Fruit fly (Drosophila melanogaster) whole organism, embryonic: ENCODE measurements around the gene Ets98B.

Experiments used
- Antp ChIP-seq: fragments of 200-800 bp; sonication (Bioruptor generic); optimal IDR thresholded peaks from 3 replicates; lab custom pipeline; 2016; ENCODE audit warnings: missing biosample characterization, missing genetic modification characterization
- Atf-2 ChIP-seq: fragments of 200-800 bp; sonication (Bioruptor generic); optimal IDR thresholded peaks from 2 replicates; lab custom pipeline; 2016; ENCODE audit warnings: missing biosample characterization, missing genetic modification characterization
- Blimp-1 ChIP-seq: fragments of 200-800 bp; sonication (Bioruptor generic); optimal IDR thresholded peaks from 3 replicates; lab custom pipeline; 2018; ENCODE audit warnings: missing biosample characterization, missing genetic modification characterization, mild to moderate bottlenecking, moderate library complexity, missing genetic modification reagents
- BtbVII ChIP-seq: fragments of 200-800 bp; sonication (Bioruptor generic); optimal IDR thresholded peaks from 3 replicates; lab custom pipeline; 2017; ENCODE audit warnings: missing biosample characterization, mild to moderate bottlenecking, missing genetic modification characterization
- CG13123 ChIP-seq: fragments of 200-800 bp; sonication (Bioruptor generic); optimal IDR thresholded peaks from 2 replicates; lab custom pipeline; 2016; ENCODE audit warnings: missing biosample characterization, missing genetic modification characterization
- CG13287 ChIP-seq: fragments of 200-800 bp; sonication (Bioruptor generic); IDR thresholded peaks from 2 replicates; pipeline ENCODE4 v1.3.6; 2022; ENCODE audit warnings: missing biosample characterization, missing genetic modification characterization; ENCODE audit not compliant: partially characterized antibody
- CG13775 ChIP-seq: fragments of 200-800 bp; sonication (Bioruptor generic); optimal IDR thresholded peaks from 3 replicates; lab custom pipeline; 2017; ENCODE audit warnings: missing biosample characterization, mild to moderate bottlenecking, missing genetic modification characterization
- CG14014 ChIP-seq: fragments of 200-800 bp; sonication (Bioruptor generic); IDR thresholded peaks from 2 replicates; pipeline ENCODE4 v1.3.6; 2022; ENCODE audit warnings: missing biosample characterization, missing genetic modification characterization
- CG1602 ChIP-seq: fragments of 200-800 bp; sonication (Bioruptor generic); optimal IDR thresholded peaks from 3 replicates; lab custom pipeline; 2016; ENCODE audit warnings: missing biosample characterization, missing genetic modification characterization
- CG17612 ChIP-seq: fragments of 200-800 bp; sonication (Bioruptor generic); IDR thresholded peaks from 2 replicates; pipeline ENCODE4 v1.3.6; 2022; ENCODE audit warnings: missing biosample characterization, missing genetic modification characterization
- CG2129 ChIP-seq: fragments of 200-800 bp; sonication (Bioruptor generic); IDR thresholded peaks from 2 replicates; pipeline ENCODE4 v1.3.6; 2022; ENCODE audit warnings: missing biosample characterization, missing genetic modification characterization; ENCODE audit not compliant: partially characterized antibody
- CG2678 ChIP-seq: fragments of 200-800 bp; sonication (Bioruptor generic); optimal IDR thresholded peaks from 3 replicates; lab custom pipeline; 2019; ENCODE audit warnings: missing biosample characterization, mild to moderate bottlenecking, missing genetic modification characterization, moderate library complexity
- CG30020 ChIP-seq: fragments of 200-800 bp; optimal IDR thresholded peaks from 2 replicates; lab custom pipeline; 2019; ENCODE audit warnings: missing biosample characterization, mild to moderate bottlenecking, missing genetic modification characterization, moderate library complexity
- CG30403 ChIP-seq: fragments of 200-800 bp; sonication (Bioruptor generic); optimal IDR thresholded peaks from 3 replicates; lab custom pipeline; 2016; ENCODE audit warnings: missing biosample characterization, missing genetic modification characterization
- CG4404 ChIP-seq: fragments of 200-800 bp; sonication (Bioruptor generic); IDR thresholded peaks from 2 replicates; pipeline ENCODE4 v1.3.6; 2022; ENCODE audit warnings: missing biosample characterization, missing genetic modification characterization
- CG4820 ChIP-seq: fragments of 200-800 bp; sonication (Bioruptor generic); optimal IDR thresholded peaks from 3 replicates; lab custom pipeline; 2016; ENCODE audit warnings: missing biosample characterization, missing genetic modification characterization
- CG6175 ChIP-seq: fragments of 200-800 bp; sonication (Bioruptor generic); IDR thresholded peaks from 3 replicates; pipeline ENCODE4 v1.3.6; 2022; ENCODE audit warnings: missing biosample characterization, missing genetic modification characterization
- CG7357 ChIP-seq: fragments of 200-800 bp; sonication (Bioruptor generic); IDR thresholded peaks from 3 replicates; pipeline ENCODE4 v1.3.6; 2022; ENCODE audit warnings: missing biosample characterization, missing genetic modification characterization
- CG7745 ChIP-seq: fragments of 200-800 bp; sonication (Bioruptor generic); optimal IDR thresholded peaks from 2 replicates; lab custom pipeline; 2018; ENCODE audit warnings: missing biosample characterization, mild to moderate bottlenecking, missing genetic modification characterization, moderate library complexity
- CG7786 ChIP-seq: fragments of 200-800 bp; sonication (Bioruptor generic); optimal IDR thresholded peaks from 2 replicates; lab custom pipeline; 2016; ENCODE audit warnings: missing biosample characterization, missing genetic modification characterization
- CG8359 ChIP-seq: fragments of 200-800 bp; sonication (Bioruptor generic); optimal IDR thresholded peaks from 2 replicates; lab custom pipeline; 2017; ENCODE audit warnings: missing biosample characterization, mild to moderate bottlenecking, missing genetic modification characterization, borderline replicate concordance
- CG8944 ChIP-seq: fragments of 200-800 bp; sonication (Bioruptor generic); optimal IDR thresholded peaks from 3 replicates; lab custom pipeline; 2016; ENCODE audit warnings: missing biosample characterization, missing genetic modification characterization
- Dad ChIP-seq: fragments of 200-800 bp; sonication (Bioruptor generic); optimal IDR thresholded peaks from 3 replicates; lab custom pipeline; 2016; ENCODE audit warnings: missing biosample characterization, missing genetic modification characterization
- Ets65A ChIP-seq: fragments of 200-800 bp; sonication (Bioruptor generic); peaks from one replicate; lab custom pipeline; 2016; ENCODE audit warnings: missing biosample characterization, missing genetic modification characterization
- Ets97D ChIP-seq: fragments of 200-800 bp; sonication (Bioruptor generic); optimal IDR thresholded peaks from 3 replicates; lab custom pipeline; 2016; ENCODE audit warnings: missing biosample characterization, missing genetic modification characterization
- HLHmδ ChIP-seq: fragments of 200-800 bp; sonication (Bioruptor generic); optimal IDR thresholded peaks from 2 replicates; lab custom pipeline; 2018; ENCODE audit warnings: missing biosample characterization, mild to moderate bottlenecking, missing genetic modification characterization, moderate library complexity
- Hey ChIP-seq: fragments of 200-800 bp; sonication (Bioruptor generic); optimal IDR thresholded peaks from 3 replicates; lab custom pipeline; 2018; ENCODE audit warnings: missing biosample characterization, mild to moderate bottlenecking, missing genetic modification characterization
- NK7.1 ChIP-seq: fragments of 200-800 bp; sonication (Bioruptor generic); optimal IDR thresholded peaks from 3 replicates; lab custom pipeline; 2016; ENCODE audit warnings: missing biosample characterization, missing genetic modification characterization
- Poxn ChIP-seq: fragments of 200-800 bp; sonication (Bioruptor generic); IDR thresholded peaks from 2 replicates; pipeline ENCODE4 v1.3.6; 2022; ENCODE audit warnings: missing biosample characterization, missing genetic modification characterization
- Ssrp ChIP-seq: fragments of 200-800 bp; sonication (Bioruptor generic); optimal IDR thresholded peaks from 2 replicates; lab custom pipeline; 2018; ENCODE audit warnings: missing biosample characterization, mild to moderate bottlenecking, missing genetic modification characterization, moderate library complexity
- TFAM ChIP-seq: fragments of 200-800 bp; sonication (Bioruptor generic); optimal IDR thresholded peaks from 2 replicates; lab custom pipeline; 2017; ENCODE audit warnings: missing biosample characterization, missing genetic modification characterization, inconsistent platforms
- aop ChIP-seq: fragments of 200-800 bp; sonication (Bioruptor generic); IDR thresholded peaks from 2 replicates; pipeline ENCODE4 v1.3.6; 2022; ENCODE audit warnings: missing biosample characterization, missing genetic modification characterization
- ase ChIP-seq: fragments of 200-800 bp; sonication (Bioruptor generic); IDR thresholded peaks from 3 replicates; pipeline ENCODE4 v1.3.6; 2022; ENCODE audit warnings: missing biosample characterization, missing genetic modification characterization
- btn ChIP-seq: fragments of 200-800 bp; sonication (Bioruptor generic); optimal IDR thresholded peaks from 2 replicates; lab custom pipeline; 2016; ENCODE audit warnings: missing biosample characterization, missing genetic modification characterization
- croc ChIP-seq: fragments of 200-800 bp; sonication (Bioruptor generic); conservative IDR thresholded peaks from 3 replicates; pipeline ENCODE4 v1.3.6; 2022; ENCODE audit warnings: missing biosample characterization, missing genetic modification characterization
- dm ChIP-seq: fragments of 200-800 bp; sonication (Bioruptor generic); optimal IDR thresholded peaks from 3 replicates; lab custom pipeline; 2016; ENCODE audit warnings: missing biosample characterization, missing genetic modification characterization
- dmrt11E ChIP-seq: fragments of 200-800 bp; sonication (Bioruptor generic); optimal IDR thresholded peaks from 3 replicates; lab custom pipeline; 2018; ENCODE audit warnings: missing biosample characterization, mild to moderate bottlenecking, missing genetic modification characterization, moderate library complexity
- eyg ChIP-seq: fragments of 200-800 bp; sonication (Bioruptor generic); optimal IDR thresholded peaks from 3 replicates; lab custom pipeline; 2016; ENCODE audit warnings: missing biosample characterization, missing genetic modification characterization
- fd3F ChIP-seq: fragments of 200-800 bp; sonication (Bioruptor generic); optimal IDR thresholded peaks from 2 replicates; lab custom pipeline; 2018; ENCODE audit warnings: missing biosample characterization, mild to moderate bottlenecking, missing genetic modification characterization, moderate library complexity
- fru ChIP-seq: fragments of >200 bp; optimal IDR thresholded peaks from 2 replicates; lab custom pipeline; 2017
- gcm ChIP-seq: fragments of 200-800 bp; sonication (Bioruptor generic); optimal IDR thresholded peaks from 2 replicates; lab custom pipeline; 2019; ENCODE audit warnings: missing biosample characterization, mild to moderate bottlenecking, missing genetic modification characterization, moderate library complexity
- jing ChIP-seq: fragments of 200-800 bp; sonication (Bioruptor generic); optimal IDR thresholded peaks from 2 replicates; lab custom pipeline; 2018; ENCODE audit warnings: missing biosample characterization, mild to moderate bottlenecking, missing genetic modification characterization
- lab ChIP-seq: fragments of 200-800 bp; sonication (Bioruptor generic); optimal IDR thresholded peaks from 3 replicates; lab custom pipeline; 2017; ENCODE audit warnings: missing biosample characterization, missing genetic modification characterization, mild to moderate bottlenecking, moderate library complexity, missing genetic modification reagents
- nmo ChIP-seq: fragments of 200-800 bp; sonication (Bioruptor generic); optimal IDR thresholded peaks from 2 replicates; lab custom pipeline; 2018; ENCODE audit warnings: missing biosample characterization, mild to moderate bottlenecking, missing genetic modification characterization, moderate library complexity
- otp ChIP-seq: fragments of 200-800 bp; sonication (Bioruptor generic); IDR thresholded peaks from 3 replicates; pipeline ENCODE4, ENCODE4 v1.3.6; 2022; ENCODE audit warnings: missing biosample characterization, missing genetic modification characterization
- prd ChIP-seq, 3 experiments: fragments of >200 bp in 2 of 3; fragments of 200-800 bp in 1 of 3; sonication (Bioruptor generic) in 1 of 3; optimal IDR thresholded peaks in 2 of 3; IDR thresholded peaks in 1 of 3; 2 replicates in 2 of 3; 3 replicates in 1 of 3; pipeline versions ENCODE4 v1.3.6 to Lab custom; 2017 to 2022; ENCODE audit warnings: missing biosample characterization in 1 of 3, missing genetic modification characterization in 1 of 3
- sim ChIP-seq: fragments of 200-800 bp; sonication (Bioruptor generic); IDR thresholded peaks from 2 replicates; pipeline ENCODE4 v1.3.6; 2022; ENCODE audit warnings: missing biosample characterization, missing genetic modification characterization
- sisA ChIP-seq: fragments of 200-800 bp; sonication (Bioruptor generic); IDR thresholded peaks from 2 replicates; pipeline ENCODE4 v1.3.6; 2022; ENCODE audit warnings: missing biosample characterization, missing genetic modification characterization
- trem ChIP-seq: fragments of 200-800 bp; optimal IDR thresholded peaks from 3 replicates; lab custom pipeline; 2019; ENCODE audit warnings: missing biosample characterization, mild to moderate bottlenecking, missing genetic modification characterization, moderate library complexity
- wor ChIP-seq: fragments of 200-800 bp; sonication (Bioruptor generic); IDR thresholded peaks from 2 replicates; pipeline ENCODE4 v1.3.6; 2022; ENCODE audit warnings: missing biosample characterization, missing genetic modification characterization

The Ets98B gene

dm6 chr3R:27706581-27707181 is 29.7 kb upstream of the Ets98B start, which contains the start of the genes CROT and CG12877 (continued):
- TF ChIP-seq sim (GFP tag; lab: Robert Waterston, UW): peak; percentile 17; the same call in 1 of the 2 replicates
- TF ChIP-seq jing: peak; percentile 56
- TF ChIP-seq NK7.1: no peak
- no peak for TF ChIP-seq btn (GFP tag; lab: Kevin White, UChicago)
- no peak for TF ChIP-seq CG2129
- peak; percentile 89 for TF ChIP-seq CG13775 (GFP tag; lab: Kevin White, UChicago)
- TF ChIP-seq CG8359: peak; percentile 40
- peak; percentile 42; the same call in 2 of the 3 replicates for TF ChIP-seq croc
- peak; percentile 91 for TF ChIP-seq CG30403
- peak; percentile 35 for TF ChIP-seq Antp (GFP tag; lab: Kevin White, UChicago)
- TF ChIP-seq CG8944 (GFP tag; lab: Kevin White, UChicago): peak; percentile 17
- TF ChIP-seq fru: no peak
- TF ChIP-seq Poxn: peak; percentile 68
- TF ChIP-seq trem (tag; lab: Kevin White, UChicago): peak; percentile 79
- peak; percentile 58 for TF ChIP-seq Dad (GFP tag; lab: Kevin White, UChicago)
- TF ChIP-seq CG17612 (GFP tag; lab: Robert Waterston, UW): no peak
- peak; percentile 78 for TF ChIP-seq CG1602
- TF ChIP-seq aop (GFP tag; lab: Robert Waterston, UW): no peak
- TF ChIP-seq Ets97D: peak; percentile 4
- TF ChIP-seq Atf-2 (GFP tag; lab: Kevin White, UChicago): peak; percentile 7
- TF ChIP-seq nmo (GFP tag; lab: Kevin White, UChicago): peak; percentile 91
- TF ChIP-seq HLHmδ (GFP tag; lab: Kevin White, UChicago): no peak
- peak; percentile 30 for TF ChIP-seq CG7786 (GFP tag; lab: Kevin White, UChicago)
- peak; percentile 57 for TF ChIP-seq CG13123
- TF ChIP-seq CG14014 (GFP tag; lab: Robert Waterston, UW): peak; percentile 73; the same call in 1 of the 2 replicates
- TF ChIP-seq CG2678 (tag; lab: Kevin White, UChicago): peak; percentile 72
- TF ChIP-seq CG4820 (GFP tag; lab: Kevin White, UChicago): peak; percentile 75
- TF ChIP-seq Hey (tag; lab: Kevin White, UChicago): no peak
- peak; percentile 48 for TF ChIP-seq BtbVII (GFP tag; lab: Kevin White, UChicago)
- peak; percentile 81 for TF ChIP-seq dmrt11E (tag; lab: Kevin White, UChicago)
- no peak for TF ChIP-seq eyg (GFP tag; lab: Kevin White, UChicago)
- TF ChIP-seq TFAM (GFP tag; lab: Kevin White, UChicago): peak; percentile 13
- TF ChIP-seq otp (GFP tag; lab: Robert Waterston, UW): 0 out of 3 replicates have a peak, but pooled peaks have one; percentile 53
- TF ChIP-seq lab (GFP tag; lab: Kevin White, UChicago): peak; percentile 75
- TF ChIP-seq CG13287 (GFP tag; lab: Robert Waterston, UW): peak; percentile 20; the same call in 1 of the 2 replicates
- TF ChIP-seq CG4404 (GFP tag; lab: Robert Waterston, UW): peak; percentile 75
- peak; percentile 75 for TF ChIP-seq CG30020 (tag; lab: Kevin White, UChicago)
- no peak for TF ChIP-seq prd (optimal IDR thresholded peaks at IDR 0.05; lab: Kevin White, UChicago)
- peak; percentile 82; the same call in 2 of the 3 replicates for TF ChIP-seq prd (GFP tag; IDR thresholded peaks at IDR 0.05; lab: Robert Waterston, UW)
- TF ChIP-seq Blimp-1: peak; percentile 60
- TF ChIP-seq Ets65A (GFP tag; lab: Kevin White, UChicago): peak; percentile 90
- no peak for TF ChIP-seq CG7745 (tag; lab: Kevin White, UChicago)
- peak; percentile 70 for TF ChIP-seq wor
- 0 out of 3 replicates have a peak, but pooled peaks have one; percentile 24 for TF ChIP-seq CG6175 (GFP tag; lab: Robert Waterston, UW)
- TF ChIP-seq fd3F (GFP tag; lab: Kevin White, UChicago): peak; percentile 73
- TF ChIP-seq gcm (GFP tag; lab: Kevin White, UChicago): peak; percentile 63
- peak; percentile 27 for TF ChIP-seq dm (GFP tag; lab: Kevin White, UChicago)
- peak; percentile 72 for TF ChIP-seq sisA (GFP tag; lab: Robert Waterston, UW)
- TF ChIP-seq CG7357 (GFP tag; lab: Robert Waterston, UW): peak; percentile 57
- peak; percentile 63; the same call in 1 of the 3 replicates for TF ChIP-seq ase (GFP tag; lab: Robert Waterston, UW)
- TF ChIP-seq Ssrp (tag; lab: Kevin White, UChicago): peak; percentile 84
